Worm (Caenorhabditis elegans) whole organism, young adult: Measurements from ENCODE around the gene cnnm-3.
A peak's percentile ranks its signal among the peaks of the same experiment; 100 is the strongest.

ENCODE experiments used
- B0035.1 ChIP-seq: sonication (generic microtip); optimal IDR thresholded peaks from 2 replicates; lab custom pipeline; 2016; ENCODE audit warnings: missing genetic modification characterization, mild to moderate bottlenecking, missing compliant biosample characterization, missing genotype, missing genetic modification reagents
- C17E4.6 ChIP-seq: fragments of 200-800 bp; sonication (Bioruptor generic); IDR thresholded peaks from 2 replicates; pipeline ENCODE4 v1.3.6; 2022; ENCODE audit warnings: missing genetic modification reagents, missing genetic modification characterization, missing compliant biosample characterization
- F10E7.11 ChIP-seq: sonication (generic microtip); optimal IDR thresholded peaks from 2 replicates; lab custom pipeline; 2017; ENCODE audit warnings: mild to moderate bottlenecking, missing genetic modification characterization, moderate library complexity, missing compliant biosample characterization
- F22D6.2 ChIP-seq: sonication (generic microtip); optimal IDR thresholded peaks from 2 replicates; lab custom pipeline; 2016; ENCODE audit warnings: mild to moderate bottlenecking, missing genetic modification characterization, missing compliant biosample characterization
- F33H1.4 ChIP-seq: fragments of 200-800 bp; sonication (Bioruptor generic); IDR thresholded peaks from 2 replicates; pipeline ENCODE4 v1.3.6; 2022; ENCODE audit warnings: missing genetic modification reagents, missing genetic modification characterization, missing compliant biosample characterization
- F37B4.10 ChIP-seq: fragments of 200-800 bp; sonication (Bioruptor generic); IDR thresholded peaks from 2 replicates; pipeline ENCODE4 v1.3.6; 2022; ENCODE audit warnings: missing genetic modification characterization, missing compliant biosample characterization
- F49E8.2 ChIP-seq: sonication (generic microtip); optimal IDR thresholded peaks from 3 replicates; lab custom pipeline; 2017; ENCODE audit warnings: missing genetic modification characterization, mild to moderate bottlenecking, missing compliant biosample characterization, antibody characterized with exemption, moderate library complexity; ENCODE audit not compliant: insufficient read depth
- F57A8.1 ChIP-seq: fragments of 200-800 bp; sonication (Bioruptor generic); optimal IDR thresholded peaks from 2 replicates; lab custom pipeline; 2018; ENCODE audit warnings: mild to moderate bottlenecking, missing genetic modification characterization, moderate library complexity, missing compliant biosample characterization
- Y56A3A.18 ChIP-seq: fragments of 200-800 bp; sonication (Bioruptor generic); IDR thresholded peaks from 2 replicates; pipeline ENCODE4 v1.3.6; 2022; ENCODE audit warnings: missing genetic modification reagents, missing genetic modification characterization, missing compliant biosample characterization
- Y67H2A.10 ChIP-seq: fragments of 200-800 bp; sonication (Bioruptor generic); conservative IDR thresholded peaks from 2 replicates; pipeline ENCODE4 v1.3.6; 2022; ENCODE audit warnings: missing genetic modification reagents, missing genetic modification characterization, missing compliant biosample characterization
- Y95B8A.8 ChIP-seq: fragments of 200-800 bp; sonication (Bioruptor generic); IDR thresholded peaks from 2 replicates; pipeline ENCODE4 v1.3.6; 2022; ENCODE audit warnings: missing genetic modification reagents, missing genetic modification characterization, missing compliant biosample characterization
- ZK185.1 ChIP-seq: sonication (generic microtip); optimal IDR thresholded peaks from 2 replicates; lab custom pipeline; 2016; ENCODE audit warnings: mild to moderate bottlenecking, missing genetic modification characterization, missing compliant biosample characterization; ENCODE audit not compliant: poor library complexity, severe bottlenecking
- aptf-2 ChIP-seq: fragments of 200-800 bp; sonication (Bioruptor generic); conservative IDR thresholded peaks from 2 replicates; pipeline ENCODE4 v1.3.6; 2022; ENCODE audit warnings: missing genetic modification reagents, missing genetic modification characterization, missing compliant biosample characterization
- aptf-3 ChIP-seq: fragments of 200-800 bp; sonication (Bioruptor generic); IDR thresholded peaks from 2 replicates; pipeline ENCODE4 v1.3.6; 2022; ENCODE audit warnings: missing genetic modification characterization, missing compliant biosample characterization
- bed-1 ChIP-seq: fragments of 200-800 bp; sonication (Bioruptor generic); IDR thresholded peaks from 2 replicates; pipeline ENCODE4 v1.3.6; 2022; ENCODE audit warnings: missing genetic modification reagents, missing genetic modification characterization, missing compliant biosample characterization
- cebp-2 ChIP-seq: fragments of 200-800 bp; sonication (Bioruptor generic); IDR thresholded peaks from 2 replicates; pipeline ENCODE4 v1.3.6; 2022; ENCODE audit warnings: missing genetic modification characterization, missing compliant biosample characterization
- ceh-100 ChIP-seq: fragments of 200-800 bp; sonication (Bioruptor generic); IDR thresholded peaks from 2 replicates; pipeline ENCODE4 v1.3.6; 2022; ENCODE audit warnings: missing genetic modification reagents, missing genetic modification characterization, missing compliant biosample characterization
- ceh-27 ChIP-seq: fragments of 200-800 bp; sonication (Bioruptor generic); optimal IDR thresholded peaks from 2 replicates; lab custom pipeline; 2018; ENCODE audit warnings: mild to moderate bottlenecking, missing genetic modification characterization, moderate library complexity, missing compliant biosample characterization
- ceh-91 ChIP-seq: fragments of 200-800 bp; sonication (Bioruptor generic); IDR thresholded peaks from 2 replicates; pipeline ENCODE4 v1.3.6; 2022; ENCODE audit warnings: missing genetic modification reagents, missing genetic modification characterization, missing compliant biosample characterization
- chd-7 ChIP-seq: sonication (generic microtip); optimal IDR thresholded peaks from 2 replicates; lab custom pipeline; 2016; ENCODE audit warnings: mild to moderate bottlenecking, missing genetic modification characterization, moderate library complexity, missing compliant biosample characterization
- dpff-1 ChIP-seq: sonication (generic microtip); optimal IDR thresholded peaks from 2 replicates; lab custom pipeline; 2017; ENCODE audit warnings: mild to moderate bottlenecking, missing genetic modification characterization, missing compliant biosample characterization
- efl-1 ChIP-seq: fragments of 150-350 bp; optimal IDR thresholded peaks from 2 replicates; lab custom pipeline; 2014; ENCODE audit warnings: missing biosample characterization, missing genetic modification reagents, missing genetic modification characterization
- ekl-4 ChIP-seq: fragments of 200-800 bp; sonication (Bioruptor generic); IDR thresholded peaks from 2 replicates; pipeline ENCODE4 v1.3.6; 2022; ENCODE audit warnings: missing genetic modification reagents, missing genetic modification characterization, missing compliant biosample characterization
- hlh-26 ChIP-seq: fragments of 200-800 bp; sonication (Bioruptor generic); conservative IDR thresholded peaks from 2 replicates; pipeline ENCODE4 v1.3.6; 2022; ENCODE audit warnings: missing genetic modification reagents, missing genetic modification characterization, missing compliant biosample characterization
- hrde-1 ChIP-seq: sonication (generic microtip); optimal IDR thresholded peaks from 2 replicates; lab custom pipeline; 2016; ENCODE audit warnings: missing genetic modification characterization, mild to moderate bottlenecking, missing compliant biosample characterization, moderate library complexity, missing genotype, missing genetic modification reagents, borderline replicate concordance
- let-526 ChIP-seq: fragments of 200-800 bp; sonication (Bioruptor generic); IDR thresholded peaks from 2 replicates; pipeline ENCODE4 v1.3.6; 2022; ENCODE audit warnings: missing genetic modification reagents, missing genetic modification characterization, missing compliant biosample characterization
- lin-26 ChIP-seq: fragments of 200-800 bp; sonication (Bioruptor generic); IDR thresholded peaks from 2 replicates; pipeline ENCODE4 v1.3.6; 2022; ENCODE audit warnings: missing genetic modification reagents, missing genetic modification characterization, missing compliant biosample characterization
- lir-1 ChIP-seq: fragments of 200-800 bp; sonication (Bioruptor generic); conservative IDR thresholded peaks from 2 replicates; pipeline ENCODE4 v1.3.6; 2022; ENCODE audit warnings: missing genetic modification reagents, missing genetic modification characterization, missing compliant biosample characterization
- lsl-1 ChIP-seq: fragments of 200-800 bp; sonication (Bioruptor generic); optimal IDR thresholded peaks from 2 replicates; lab custom pipeline; 2018; ENCODE audit warnings: mild to moderate bottlenecking, missing genetic modification characterization, moderate library complexity, missing compliant biosample characterization
- madf-3 ChIP-seq: fragments of 200-800 bp; sonication (Bioruptor generic); IDR thresholded peaks from 2 replicates; pipeline ENCODE4 v1.3.6; 2022; ENCODE audit warnings: missing genetic modification reagents, missing genetic modification characterization, missing compliant biosample characterization
- madf-8 ChIP-seq: fragments of 200-800 bp; sonication (Bioruptor generic); conservative IDR thresholded peaks from 2 replicates; pipeline ENCODE4 v1.3.6; 2022; ENCODE audit warnings: missing genetic modification reagents, missing genetic modification characterization, missing compliant biosample characterization
- mel-28 ChIP-seq: sonication (generic microtip); optimal IDR thresholded peaks from 2 replicates; lab custom pipeline; 2016; ENCODE audit warnings: borderline replicate concordance, mild to moderate bottlenecking, missing genetic modification characterization, missing compliant biosample characterization
- nfyb-1 ChIP-seq: fragments of 200-800 bp; sonication (Bioruptor generic); IDR thresholded peaks from 2 replicates; pipeline ENCODE4 v1.3.6; 2022; ENCODE audit warnings: missing genetic modification reagents, missing genetic modification characterization, missing compliant biosample characterization
- nhr-80 ChIP-seq: sonication (generic microtip); optimal IDR thresholded peaks from 2 replicates; lab custom pipeline; 2016; ENCODE audit warnings: missing genetic modification characterization, missing compliant biosample characterization
- rcor-1 ChIP-seq: fragments of 200-800 bp; sonication (Bioruptor generic); IDR thresholded peaks from 2 replicates; pipeline ENCODE4 v1.3.6; 2022; ENCODE audit warnings: missing genetic modification reagents, missing genetic modification characterization, missing compliant biosample characterization
- rec-8 ChIP-seq, 2 experiments: sonication (generic microtip); optimal IDR thresholded peaks; 2 replicates each; lab custom pipeline; 2016; ENCODE audit warnings: mild to moderate bottlenecking in 2 of 2, missing genetic modification characterization in 2 of 2, missing genetic modification reagents in 2 of 2, missing genotype in 2 of 2, missing biosample characterization in 1 of 2, missing compliant biosample characterization in 1 of 2, moderate library complexity in 1 of 2
- repo-1 ChIP-seq: sonication (generic microtip); optimal IDR thresholded peaks from 2 replicates; lab custom pipeline; 2017; ENCODE audit warnings: mild to moderate bottlenecking, missing genetic modification characterization, missing compliant biosample characterization
- rpc-1 ChIP-seq, 2 experiments: fragments of 150-350 bp in 1 of 2; sonication (generic microtip) in 1 of 2; optimal IDR thresholded peaks; 2 replicates each; lab custom pipeline; 2014 to 2018; ENCODE audit warnings: missing biosample characterization in 1 of 2, missing genetic modification characterization in 1 of 2, missing genetic modification reagents in 1 of 2, missing genotype in 1 of 2
- sdz-38 ChIP-seq: sonication (generic microtip); optimal IDR thresholded peaks from 2 replicates; lab custom pipeline; 2016; ENCODE audit warnings: missing genotype, missing genetic modification characterization, missing compliant biosample characterization
- snpc-3.4 ChIP-seq: sonication (generic microtip); optimal IDR thresholded peaks from 2 replicates; lab custom pipeline; 2017; ENCODE audit warnings: missing genetic modification characterization, mild to moderate bottlenecking, missing compliant biosample characterization, antibody characterized with exemption, moderate library complexity, missing genotype, missing genetic modification reagents
- snpc-4 ChIP-seq, 5 experiments: fragments of 150-350 bp in 1 of 5; sonication (generic microtip) in 4 of 5; optimal IDR thresholded peaks; 2 replicates each; lab custom pipeline; 2014 to 2018; ENCODE audit warnings: missing genetic modification characterization in 5 of 5, missing biosample characterization in 3 of 5, antibody characterized with exemption in 2 of 5, mild to moderate bottlenecking in 2 of 5, missing compliant biosample characterization in 2 of 5, missing genotype in 2 of 5, moderate library complexity in 2 of 5, missing genetic modification reagents in 1 of 5
- tbp1 ChIP-seq: fragments of 200-800 bp; sonication (Bioruptor generic); optimal IDR thresholded peaks from 2 replicates; lab custom pipeline; 2018; ENCODE audit warnings: mild to moderate bottlenecking, missing genetic modification characterization, missing compliant biosample characterization
- xnd-1 ChIP-seq: sonication (generic microtip); optimal IDR thresholded peaks from 2 replicates; lab custom pipeline; 2016; ENCODE audit warnings: missing genotype, missing genetic modification reagents, missing genetic modification characterization, missing compliant biosample characterization
- ztf-28 ChIP-seq: fragments of 200-800 bp; sonication (Bioruptor generic); IDR thresholded peaks from 2 replicates; pipeline ENCODE4 v1.3.6; 2022; ENCODE audit warnings: missing genetic modification reagents, missing genetic modification characterization, missing compliant biosample characterization
- ztf-3 ChIP-seq: fragments of 200-800 bp; sonication (Bioruptor generic); optimal IDR thresholded peaks from 2 replicates; lab custom pipeline; 2018; ENCODE audit warnings: mild to moderate bottlenecking, missing genetic modification characterization, missing compliant biosample characterization
- ztf-6 ChIP-seq: fragments of 200-800 bp; sonication (Bioruptor generic); IDR thresholded peaks from 2 replicates; pipeline ENCODE4 v1.3.6; 2022; ENCODE audit warnings: missing genetic modification reagents, missing genetic modification characterization, missing compliant biosample characterization

Gene cnnm-3

DNA sequence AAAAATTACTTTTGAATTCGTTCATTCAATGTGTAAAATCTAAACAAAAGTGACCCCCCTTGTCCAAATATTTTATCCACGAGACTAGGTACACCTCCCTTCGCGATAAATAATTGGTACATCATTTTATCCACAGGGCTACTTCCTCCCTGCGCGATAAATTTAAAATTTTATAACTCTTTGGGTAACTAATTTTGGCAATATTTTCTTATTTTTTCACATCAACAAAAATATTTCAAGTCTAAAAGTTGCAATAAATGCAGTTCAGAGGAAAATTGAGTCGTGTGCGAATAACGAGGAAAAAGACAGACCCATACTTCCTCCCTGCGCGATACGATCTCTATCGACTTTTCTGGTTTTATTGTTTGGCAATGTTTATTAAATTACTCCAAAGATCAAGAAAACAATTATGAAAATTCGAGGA lies 48.7 kb downstream of the cnnm-3 start:
- TF ChIP-seq ztf-3 (GFP tag; lab: Kevin White, UChicago) (peak; percentile 90), ceh-27 (peak; percentile 97), madf-8 (GFP tag; lab: Robert Waterston, UW) (no peak; the same call in 1 of the 2 replicates), lin-26 (peak; percentile 84), aptf-3 (GFP tag; lab: Robert Waterston, UW) (no peak), hrde-1 (tag; lab: Kevin White, UChicago) (peak; percentile 39), F10E7.11 (peak; percentile 90), snpc-4 (GFP tag; optimal IDR thresholded peaks at IDR 0.05; lab: Kevin White, UChicago) (peak; percentile 59), snpc-4 (tag; optimal IDR thresholded peaks at IDR 0.05; lab: Kevin White, UChicago) (peak in 3 of 4 experiments; percentile 75 to 88 (median 82)), ceh-100 (GFP tag; lab: Robert Waterston, UW) (peak; percentile 25; the same call in 1 of the 2 replicates), rpc-1 (optimal IDR thresholded peaks at IDR 0.05; lab: Kevin White, UChicago) (peak; percentile 35), rpc-1 (tag; optimal IDR thresholded peaks at IDR 0.05; lab: Kevin White, UChicago) (no peak), tbp1 (GFP tag; lab: Kevin White, UChicago) (peak; percentile 78), sdz-38 (no peak), xnd-1 (tag; lab: Kevin White, UChicago) (no peak), B0035.1 (tag; lab: Kevin White, UChicago) (peak; percentile 95), C17E4.6 (peak; percentile 82; the same call in 1 of the 2 replicates), rcor-1 (GFP tag; lab: Robert Waterston, UW) (peak; percentile 97), F49E8.2 (tag; lab: Kevin White, UChicago) (no peak), bed-1 (no peak), nhr-80 (tag; lab: Kevin White, UChicago) (peak; percentile 90), nfyb-1 (peak; percentile 97), let-526 (GFP tag; lab: Robert Waterston, UW) (peak; percentile 66; the same call in 1 of the 2 replicates), ztf-6 (peak; percentile 86), chd-7 (tag; lab: Kevin White, UChicago) (peak; percentile 95), efl-1 (no peak), madf-3 (GFP tag; lab: Robert Waterston, UW) (peak; percentile 73), snpc-3.4 (tag; lab: Kevin White, UChicago) (peak; percentile 65), F57A8.1 (GFP tag; lab: Kevin White, UChicago) (peak; percentile 65), mel-28 (tag; lab: Kevin White, UChicago) (peak; percentile 60), repo-1 (peak; percentile 99), Y95B8A.8 (GFP tag; lab: Robert Waterston, UW) (0 out of 2 replicates have a peak, but pooled peaks have one; percentile 55), Y56A3A.18 (peak; percentile 99), Y67H2A.10 (GFP tag; lab: Robert Waterston, UW) (no peak), lir-1 (GFP tag; lab: Robert Waterston, UW) (peak; percentile 85), ZK185.1 (tag; lab: Kevin White, UChicago) (peak; percentile 99), lsl-1 (GFP tag; lab: Kevin White, UChicago) (no peak), aptf-2 (GFP tag; lab: Robert Waterston, UW) (no peak), ekl-4 (GFP tag; lab: Robert Waterston, UW) (peak; percentile 92), cebp-2 (GFP tag; lab: Robert Waterston, UW) (peak; percentile 98), rec-8 (tag; optimal IDR thresholded peaks at IDR 0.05; lab: Kevin White, UChicago) (no peak), dpff-1 (peak; percentile 89), F22D6.2 (tag; lab: Kevin White, UChicago) (peak; percentile 94), ceh-91 (GFP tag; lab: Robert Waterston, UW) (no peak), hlh-26 (GFP tag; lab: Robert Waterston, UW) (no peak), F33H1.4 (no peak), ztf-28 (GFP tag; lab: Robert Waterston, UW) (no peak), F37B4.10 (GFP tag; lab: Robert Waterston, UW) (peak; percentile 90; the same call in 1 of the 2 replicates)
